Worm (Caenorhabditis elegans) whole organism, mixed stage, embryonic: Measurements from ENCODE around the gene eri-9.

Source experiments
- M03D4.4 ChIP-seq: sonication (generic microtip); optimal IDR thresholded peaks from 2 replicates; lab custom pipeline; 2017; ENCODE audit warnings: mild to moderate bottlenecking, missing genetic modification characterization, missing compliant biosample characterization
- bed-3 ChIP-seq: fragments of 200-800 bp; sonication (Bioruptor generic); optimal IDR thresholded peaks from 3 replicates; lab custom pipeline; 2018; ENCODE audit warnings: mild to moderate bottlenecking, missing genetic modification characterization, moderate library complexity, missing compliant biosample characterization
- blmp-1 ChIP-seq: fragments of 150-350 bp; optimal IDR thresholded peaks from 2 replicates; lab custom pipeline; 2014; ENCODE audit warnings: missing biosample characterization, missing genetic modification characterization
- ceh-43 ChIP-seq: fragments of 200-800 bp; sonication (Bioruptor generic); optimal IDR thresholded peaks from 2 replicates; lab custom pipeline; 2018; ENCODE audit warnings: mild to moderate bottlenecking, missing genetic modification characterization, moderate library complexity, missing compliant biosample characterization
- ceh-83 ChIP-seq: fragments of 200-800 bp; sonication (Bioruptor generic); optimal IDR thresholded peaks from 2 replicates; lab custom pipeline; 2018; ENCODE audit warnings: mild to moderate bottlenecking, missing genetic modification characterization, missing compliant biosample characterization
- ces-1 ChIP-seq: fragments of 150-350 bp; optimal IDR thresholded peaks from 2 replicates; lab custom pipeline; 2014; ENCODE audit warnings: missing biosample characterization, missing genetic modification reagents, missing genetic modification characterization
- cnd-1 ChIP-seq: fragments of 200-800 bp; sonication (Bioruptor generic); optimal IDR thresholded peaks from 2 replicates; lab custom pipeline; 2018; ENCODE audit warnings: mild to moderate bottlenecking, missing genetic modification characterization, missing compliant biosample characterization
- drap-1 ChIP-seq: fragments of 200-800 bp; sonication (Bioruptor generic); optimal IDR thresholded peaks from 3 replicates; lab custom pipeline; 2018; ENCODE audit warnings: mild to moderate bottlenecking, missing genetic modification characterization, missing compliant biosample characterization
- elt-1 ChIP-seq: sonication (generic microtip); optimal IDR thresholded peaks from 2 replicates; lab custom pipeline; 2017; ENCODE audit warnings: missing genetic modification characterization, mild to moderate bottlenecking, missing compliant biosample characterization, antibody characterized with exemption, moderate library complexity, borderline replicate concordance; ENCODE audit not compliant: insufficient read depth
- elt-3 ChIP-seq: fragments of 150-350 bp; optimal IDR thresholded peaks from 2 replicates; lab custom pipeline; 2014; ENCODE audit warnings: missing biosample characterization, missing genetic modification characterization
- flh-1 ChIP-seq: fragments of 200-800 bp; sonication (Bioruptor generic); optimal IDR thresholded peaks from 2 replicates; lab custom pipeline; 2018; ENCODE audit warnings: mild to moderate bottlenecking, missing genetic modification characterization, moderate library complexity, missing compliant biosample characterization
- ham-2 ChIP-seq: fragments of 200-800 bp; sonication (Bioruptor generic); optimal IDR thresholded peaks from 2 replicates; lab custom pipeline; 2018; ENCODE audit warnings: mild to moderate bottlenecking, missing genetic modification characterization, missing compliant biosample characterization
- hlh-1 ChIP-seq: fragments of 150-350 bp; optimal IDR thresholded peaks from 2 replicates; lab custom pipeline; 2014; ENCODE audit warnings: missing biosample characterization, missing genetic modification reagents, missing genetic modification characterization
- lin-13 ChIP-seq: fragments of 150-350 bp; optimal IDR thresholded peaks from 2 replicates; lab custom pipeline; 2014; ENCODE audit warnings: missing biosample characterization, missing genetic modification characterization
- lin-32 ChIP-seq: fragments of 200-800 bp; sonication (Bioruptor generic); optimal IDR thresholded peaks from 2 replicates; lab custom pipeline; 2018; ENCODE audit warnings: mild to moderate bottlenecking, missing genetic modification characterization, missing compliant biosample characterization
- lsy-2 ChIP-seq: fragments of 150-350 bp; optimal IDR thresholded peaks from 2 replicates; lab custom pipeline; 2014; ENCODE audit warnings: missing biosample characterization, missing genetic modification characterization
- mab-5 ChIP-seq: fragments of 150-350 bp; optimal IDR thresholded peaks from 2 replicates; lab custom pipeline; 2014; ENCODE audit warnings: missing biosample characterization, missing genetic modification characterization
- mep-1 ChIP-seq: fragments of 150-350 bp; optimal IDR thresholded peaks from 2 replicates; lab custom pipeline; 2017; ENCODE audit warnings: missing biosample characterization, missing genetic modification reagents, missing genetic modification characterization, inconsistent platforms
- mls-2 ChIP-seq: sonication (generic microtip); optimal IDR thresholded peaks from 2 replicates; lab custom pipeline; 2016; ENCODE audit warnings: mild to moderate bottlenecking, missing genetic modification characterization, moderate library complexity, missing compliant biosample characterization
- nhr-12 ChIP-seq: fragments of 150-350 bp; optimal IDR thresholded peaks from 2 replicates; lab custom pipeline; 2014; ENCODE audit warnings: missing biosample characterization, missing genetic modification characterization
- nhr-2 ChIP-seq: fragments of 150-350 bp; optimal IDR thresholded peaks from 2 replicates; lab custom pipeline; 2014; ENCODE audit warnings: missing biosample characterization, missing genetic modification characterization
- nhr-237 ChIP-seq: fragments of 150-350 bp; optimal IDR thresholded peaks from 2 replicates; lab custom pipeline; 2014; ENCODE audit warnings: missing biosample characterization, missing genetic modification characterization
- nhr-28 ChIP-seq: fragments of 150-350 bp; optimal IDR thresholded peaks from 2 replicates; lab custom pipeline; 2014; ENCODE audit warnings: missing biosample characterization, missing genetic modification characterization
- nhr-76 ChIP-seq: sonication (generic microtip); optimal IDR thresholded peaks from 2 replicates; lab custom pipeline; 2017; ENCODE audit warnings: missing biosample characterization, missing genetic modification characterization
- sem-2 ChIP-seq: fragments of 200-800 bp; sonication (Bioruptor generic); optimal IDR thresholded peaks from 2 replicates; lab custom pipeline; 2018; ENCODE audit warnings: mild to moderate bottlenecking, missing genetic modification characterization, missing compliant biosample characterization
- sptf-1 ChIP-seq: sonication (generic microtip); optimal IDR thresholded peaks from 2 replicates; lab custom pipeline; 2017; ENCODE audit warnings: mild to moderate bottlenecking, missing genetic modification characterization, moderate library complexity, missing compliant biosample characterization
- tbx-8 ChIP-seq: fragments of 200-800 bp; sonication (Bioruptor generic); optimal IDR thresholded peaks from 2 replicates; lab custom pipeline; 2018; ENCODE audit warnings: mild to moderate bottlenecking, missing genetic modification characterization, moderate library complexity, missing compliant biosample characterization
- unc-120 ChIP-seq: sonication (generic microtip); optimal IDR thresholded peaks from 2 replicates; lab custom pipeline; 2017; ENCODE audit warnings: missing genetic modification characterization, missing compliant biosample characterization; ENCODE audit not compliant: poor library complexity, severe bottlenecking
- unc-62 ChIP-seq: fragments of 150-350 bp; optimal IDR thresholded peaks from 2 replicates; lab custom pipeline; 2014; ENCODE audit warnings: missing biosample characterization, missing genetic modification reagents, missing genetic modification characterization
- zip-8 ChIP-seq: fragments of 150-350 bp; optimal IDR thresholded peaks from 2 replicates; lab custom pipeline; 2014; ENCODE audit warnings: missing biosample characterization, missing genetic modification characterization
- ztf-11 ChIP-seq: fragments of 150-350 bp; optimal IDR thresholded peaks from 2 replicates; lab custom pipeline; 2014; ENCODE audit warnings: missing biosample characterization, missing genetic modification characterization

The eri-9 gene

DNA sequence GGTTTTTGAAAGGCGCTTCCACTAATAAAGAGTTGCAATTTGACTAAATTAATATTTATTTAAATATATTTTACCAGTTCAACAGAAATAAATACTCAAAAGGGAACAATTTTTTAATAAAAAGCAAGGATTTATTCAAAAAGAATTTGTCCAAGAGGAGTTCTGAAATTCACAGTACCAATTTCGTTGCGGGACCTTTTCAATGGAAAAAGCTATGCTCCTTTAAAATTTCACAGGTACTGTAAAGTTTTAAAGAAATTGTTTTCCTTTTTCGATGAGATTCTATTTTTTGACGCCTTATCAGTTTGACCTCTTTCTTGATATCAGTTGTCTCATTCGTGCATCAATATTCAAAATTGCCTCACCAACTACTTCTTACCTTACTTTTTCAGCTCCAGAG, 32.0 kb upstream of the eri-9 start, which contains the start of gene tag-340:
TSS of gene tag-340 (plus strand) at position 249 of the 400 bp plus-strand sequence.
- TF ChIP-seq blmp-1 (tag; lab: Kevin White, UChicago): no peak
- TF ChIP-seq mls-2 (tag; lab: Kevin White, UChicago): no peak

DNA sequence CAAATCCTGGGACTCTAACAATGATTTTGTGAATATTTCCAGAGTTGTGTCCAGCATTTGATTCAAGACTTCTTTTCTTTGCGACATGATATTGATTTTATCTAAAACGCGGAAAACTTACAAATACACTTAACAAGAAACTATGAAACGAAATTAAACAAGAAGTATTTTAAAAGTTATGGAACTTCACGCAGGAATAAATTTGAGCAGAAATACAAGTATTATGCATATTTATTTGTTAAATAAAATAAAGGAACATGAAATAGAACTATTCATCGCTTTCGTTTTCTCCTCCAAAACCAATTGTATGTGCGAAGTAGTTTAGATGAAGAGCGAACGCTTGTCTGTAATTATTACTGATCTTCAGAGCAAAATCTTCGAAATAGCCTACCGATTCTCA, 28.5 kb upstream of the eri-9 start, which contains the start of gene kbp-2:
TSS of gene kbp-2 (minus strand) at position 101 of the 400 bp plus-strand sequence.
- no peak for TF ChIP-seq mab-5
- TF ChIP-seq cnd-1 (tag; lab: Kevin White, UChicago): no peak
- no peak for TF ChIP-seq mls-2 (tag; lab: Kevin White, UChicago)
- TF ChIP-seq elt-1 (tag; lab: Kevin White, UChicago): no peak
- no peak for TF ChIP-seq ztf-11 (tag; lab: Kevin White, UChicago)
- no peak for TF ChIP-seq ces-1 (GFP tag; lab: Kevin White, UChicago)
- TF ChIP-seq nhr-76 (tag; lab: Kevin White, UChicago): no peak
- no peak for TF ChIP-seq nhr-2 (tag; lab: Kevin White, UChicago)
- TF ChIP-seq sptf-1 (tag; lab: Kevin White, UChicago): no peak
- no peak for TF ChIP-seq hlh-1 (tag; lab: Kevin White, UChicago)
- TF ChIP-seq lin-13 (tag; lab: Kevin White, UChicago): no peak
- no peak for TF ChIP-seq unc-62 (GFP tag; lab: Kevin White, UChicago)
- no peak for TF ChIP-seq zip-8
- no peak for TF ChIP-seq drap-1 (GFP tag; lab: Kevin White, UChicago)
- no peak for TF ChIP-seq nhr-28
- TF ChIP-seq tbx-8 (GFP tag; lab: Kevin White, UChicago): no peak
- no peak for TF ChIP-seq unc-120 (tag; lab: Kevin White, UChicago)
- no peak for TF ChIP-seq flh-1 (GFP tag; lab: Kevin White, UChicago)

DNA sequence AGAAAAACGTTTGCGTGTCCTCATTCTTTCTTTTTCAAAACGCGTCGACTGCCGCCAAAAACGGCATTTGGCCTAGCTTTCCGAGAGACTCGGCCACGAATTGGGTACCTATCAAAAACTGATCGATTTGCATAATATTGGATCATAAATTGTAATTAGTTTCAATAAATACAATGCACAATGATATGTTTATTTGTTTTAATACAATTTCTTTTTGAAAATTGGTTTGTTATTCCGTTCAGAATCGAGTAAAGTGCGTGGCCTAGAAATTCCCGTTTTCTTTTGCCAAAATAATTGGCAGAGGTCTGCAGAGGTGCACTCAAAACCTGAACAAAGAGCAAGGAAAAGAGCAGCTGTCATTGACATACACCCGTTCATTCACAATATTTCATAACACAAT, 26.8 kb upstream of the eri-9 start, which contains the start of gene F26F4.8:
TSS of gene F26F4.8 (minus strand) at position 69 of the 400 bp plus-strand sequence.
- TF ChIP-seq sptf-1 (tag; lab: Kevin White, UChicago) (peak; percentile 26), ceh-43 (GFP tag; lab: Kevin White, UChicago) (peak; percentile 19), ham-2 (GFP tag; lab: Kevin White, UChicago) (no peak), nhr-76 (tag; lab: Kevin White, UChicago) (no peak), ces-1 (GFP tag; lab: Kevin White, UChicago) (peak; percentile 2), mls-2 (tag; lab: Kevin White, UChicago) (no peak), hlh-1 (tag; lab: Kevin White, UChicago) (peak; percentile 37), mep-1 (peak; percentile 18), bed-3 (no peak), blmp-1 (tag; lab: Kevin White, UChicago) (no peak), ceh-83 (GFP tag; lab: Kevin White, UChicago) (peak; percentile 43), lin-32 (GFP tag; lab: Kevin White, UChicago) (peak; percentile 2), unc-120 (tag; lab: Kevin White, UChicago) (peak; percentile 92)
- TF ChIP-seq, all 35 proteins: peak for 8

DNA sequence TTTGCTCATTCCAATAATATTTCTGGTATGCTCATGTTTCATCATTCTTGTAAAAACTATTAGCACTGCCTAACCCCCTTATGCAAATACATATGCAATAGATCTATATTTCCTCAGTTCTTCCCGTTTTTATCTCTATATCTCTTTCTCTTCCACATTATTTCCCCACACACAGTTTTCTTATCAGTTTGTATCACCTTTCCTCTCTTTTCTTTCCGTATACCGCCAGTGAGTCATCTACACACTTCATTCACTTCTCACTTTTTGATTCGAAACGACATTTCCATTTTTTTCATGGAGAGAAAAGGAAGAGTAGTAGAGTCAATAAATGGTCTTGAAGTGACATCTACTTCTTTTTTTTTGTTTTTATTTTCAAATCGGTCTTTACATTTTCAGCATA, 25.9 kb upstream of the eri-9 start:
- TF ChIP-seq mls-2 (tag; lab: Kevin White, UChicago) (no peak), lsy-2 (tag; lab: Kevin White, UChicago) (no peak), mep-1 (no peak), lin-13 (tag; lab: Kevin White, UChicago) (no peak), ceh-83 (GFP tag; lab: Kevin White, UChicago) (no peak), cnd-1 (tag; lab: Kevin White, UChicago) (no peak), unc-62 (GFP tag; lab: Kevin White, UChicago) (no peak), tbx-8 (GFP tag; lab: Kevin White, UChicago) (no peak), ces-1 (GFP tag; lab: Kevin White, UChicago) (no peak), sem-2 (GFP tag; lab: Kevin White, UChicago) (no peak), nhr-237 (tag; lab: Kevin White, UChicago) (no peak), ztf-11 (tag; lab: Kevin White, UChicago) (no peak), hlh-1 (tag; lab: Kevin White, UChicago) (no peak), blmp-1 (tag; lab: Kevin White, UChicago) (no peak), flh-1 (GFP tag; lab: Kevin White, UChicago) (no peak), elt-3 (tag; lab: Kevin White, UChicago) (no peak)

DNA sequence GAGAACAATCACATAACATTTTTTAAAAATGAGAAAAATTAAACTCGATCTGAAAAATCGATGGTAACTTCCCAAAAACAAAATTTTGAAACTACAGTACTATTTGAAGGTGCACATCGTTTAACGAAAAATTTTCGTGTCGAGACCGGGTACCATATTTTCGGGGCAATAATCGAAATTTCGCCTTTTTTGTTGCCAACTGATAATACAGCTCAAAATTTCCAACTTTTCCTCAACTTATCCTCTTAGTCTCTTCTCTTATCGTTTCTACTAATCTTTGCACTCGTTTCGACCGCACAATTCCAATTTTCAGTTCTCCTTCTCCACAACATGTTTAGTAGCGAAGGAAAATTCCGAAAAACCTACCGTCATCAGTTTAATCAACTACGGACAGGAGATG, 25.4 kb upstream of the eri-9 start, which contains the start of gene rom-1:
TSS of gene rom-1 (plus strand) at position 301 of the 400 bp plus-strand sequence.
- TF ChIP-seq sem-2 (GFP tag; lab: Kevin White, UChicago) (no peak), flh-1 (GFP tag; lab: Kevin White, UChicago) (no peak), hlh-1 (tag; lab: Kevin White, UChicago) (no peak), nhr-12 (tag; lab: Kevin White, UChicago) (no peak), elt-3 (tag; lab: Kevin White, UChicago) (no peak), M03D4.4 (tag; lab: Kevin White, UChicago) (no peak), unc-120 (tag; lab: Kevin White, UChicago) (no peak), lsy-2 (tag; lab: Kevin White, UChicago) (no peak)
